Fruit fly (Drosophila melanogaster) whole organism, prepupa: ENCODE data around the gene a10.
A peak's percentile ranks its signal among the peaks of the same experiment; 100 is the strongest.

Experiments
- Blimp-1 ChIP-seq: fragments of 200-800 bp; sonication (Bioruptor generic); optimal IDR thresholded peaks from 3 replicates; lab custom pipeline; 2017; ENCODE audit warnings: missing biosample characterization, missing genetic modification characterization, mild to moderate bottlenecking, moderate library complexity, missing genetic modification reagents
- CG10631 ChIP-seq: fragments of 200-800 bp; sonication (Bioruptor generic); optimal IDR thresholded peaks from 2 replicates; lab custom pipeline; 2016; ENCODE audit warnings: missing biosample characterization, missing genetic modification characterization
- CG15336 ChIP-seq: fragments of 200-800 bp; sonication (Bioruptor generic); IDR thresholded peaks from 2 replicates; pipeline ENCODE4 v1.3.6; 2022; ENCODE audit warnings: missing biosample characterization, missing genetic modification characterization
- CG1621 ChIP-seq: fragments of 200-800 bp; sonication (Bioruptor generic); optimal IDR thresholded peaks from 3 replicates; lab custom pipeline; 2018; ENCODE audit warnings: missing biosample characterization, mild to moderate bottlenecking, missing genetic modification characterization
- CG16779 ChIP-seq: fragments of 200-800 bp; sonication (Bioruptor generic); optimal IDR thresholded peaks from 3 replicates; lab custom pipeline; 2017; ENCODE audit warnings: missing biosample characterization, mild to moderate bottlenecking, missing genetic modification characterization
- CG32006 ChIP-seq: fragments of 200-800 bp; sonication (Bioruptor generic); optimal IDR thresholded peaks from 3 replicates; lab custom pipeline; 2017; ENCODE audit warnings: missing biosample characterization, mild to moderate bottlenecking, missing genetic modification characterization
- CG3919 ChIP-seq: fragments of 200-800 bp; sonication (Bioruptor generic); optimal IDR thresholded peaks from 3 replicates; lab custom pipeline; 2016; ENCODE audit warnings: missing biosample characterization, missing genetic modification characterization
- CG4318 ChIP-seq: fragments of 200-800 bp; sonication (Bioruptor generic); optimal IDR thresholded peaks from 3 replicates; lab custom pipeline; 2017; ENCODE audit warnings: missing biosample characterization, mild to moderate bottlenecking, missing genetic modification characterization
- CG6163 ChIP-seq: fragments of 200-800 bp; sonication (Bioruptor generic); IDR thresholded peaks from 3 replicates; pipeline ENCODE4 v1.3.6; 2022; ENCODE audit warnings: missing biosample characterization, missing genetic modification characterization
- CG6276 ChIP-seq: fragments of 200-800 bp; sonication (Bioruptor generic); optimal IDR thresholded peaks from 2 replicates; lab custom pipeline; 2017; ENCODE audit warnings: missing biosample characterization, mild to moderate bottlenecking, missing genetic modification characterization
- CG6792 ChIP-seq: fragments of 200-800 bp; sonication (Bioruptor generic); optimal IDR thresholded peaks from 3 replicates; lab custom pipeline; 2016; ENCODE audit warnings: missing biosample characterization, missing genetic modification characterization
- CG6854 ChIP-seq: fragments of 200-800 bp; sonication (Bioruptor generic); optimal IDR thresholded peaks from 2 replicates; lab custom pipeline; 2017; ENCODE audit warnings: missing biosample characterization, mild to moderate bottlenecking, missing genetic modification characterization
- CG7368 ChIP-seq: fragments of 200-800 bp; sonication (Bioruptor generic); optimal IDR thresholded peaks from 3 replicates; lab custom pipeline; 2016; ENCODE audit warnings: missing biosample characterization, missing genetic modification characterization
- CG8119 ChIP-seq: fragments of 200-800 bp; sonication (Bioruptor generic); IDR thresholded peaks from 3 replicates; pipeline ENCODE4 v1.3.6; 2022; ENCODE audit warnings: missing biosample characterization, missing genetic modification characterization
- CG8632 ChIP-seq: fragments of 200-800 bp; sonication (Bioruptor generic); optimal IDR thresholded peaks from 3 replicates; lab custom pipeline; 2016; ENCODE audit warnings: missing biosample characterization, missing genetic modification characterization
- CG9139 ChIP-seq: fragments of 200-800 bp; sonication (Bioruptor generic); optimal IDR thresholded peaks from 3 replicates; lab custom pipeline; 2017; ENCODE audit warnings: missing biosample characterization, mild to moderate bottlenecking, missing genetic modification characterization
- Eip78C ChIP-seq: fragments of 200-800 bp; sonication (Bioruptor generic); peaks from one replicate; lab custom pipeline; 2016; ENCODE audit warnings: missing biosample characterization, missing genetic modification characterization
- Eip93F ChIP-seq: fragments of 200-800 bp; sonication (Bioruptor generic); optimal IDR thresholded peaks from 2 replicates; lab custom pipeline; 2016; ENCODE audit warnings: missing biosample characterization, mild to moderate bottlenecking, missing genetic modification characterization
- Ets21C ChIP-seq: fragments of 200-800 bp; sonication (Bioruptor generic); optimal IDR thresholded peaks from 3 replicates; lab custom pipeline; 2016; ENCODE audit warnings: missing biosample characterization, missing genetic modification characterization
- Ets96B ChIP-seq: fragments of 200-800 bp; optimal IDR thresholded peaks from 2 replicates; lab custom pipeline; 2019; ENCODE audit warnings: missing biosample characterization, mild to moderate bottlenecking, missing genetic modification characterization, moderate library complexity
- Gug ChIP-seq: fragments of 200-800 bp; sonication (Bioruptor generic); IDR thresholded peaks from 2 replicates; pipeline ENCODE4 v1.3.6; 2022; ENCODE audit warnings: missing biosample characterization, missing genetic modification characterization
- Hr39 ChIP-seq: fragments of 200-800 bp; sonication (Bioruptor generic); optimal IDR thresholded peaks from 2 replicates; lab custom pipeline; 2016; ENCODE audit warnings: missing biosample characterization, missing genetic modification characterization
- Lpt ChIP-seq: fragments of 200-800 bp; sonication (Bioruptor generic); optimal IDR thresholded peaks from 3 replicates; lab custom pipeline; 2016; ENCODE audit warnings: missing biosample characterization, missing genetic modification characterization
- OdsH ChIP-seq: fragments of 200-800 bp; sonication (Bioruptor generic); optimal IDR thresholded peaks from 3 replicates; lab custom pipeline; 2016; ENCODE audit warnings: missing biosample characterization, missing genetic modification characterization
- Smox ChIP-seq: fragments of 200-800 bp; sonication (Bioruptor generic); optimal IDR thresholded peaks from 3 replicates; lab custom pipeline; 2016; ENCODE audit warnings: missing biosample characterization, missing genetic modification characterization
- Sox14 ChIP-seq: fragments of 200-800 bp; sonication (Bioruptor generic); optimal IDR thresholded peaks from 3 replicates; lab custom pipeline; 2016; ENCODE audit warnings: missing biosample characterization, missing genetic modification characterization
- acj6 ChIP-seq: fragments of 200-800 bp; sonication (Bioruptor generic); optimal IDR thresholded peaks from 3 replicates; lab custom pipeline; 2016; ENCODE audit warnings: missing biosample characterization, missing genetic modification characterization
- dac ChIP-seq: fragments of 200-800 bp; sonication (Bioruptor generic); optimal IDR thresholded peaks from 2 replicates; lab custom pipeline; 2017; ENCODE audit warnings: missing biosample characterization, mild to moderate bottlenecking, missing genetic modification characterization
- dsx ChIP-seq: fragments of 200-800 bp; optimal IDR thresholded peaks from 3 replicates; lab custom pipeline; 2019; ENCODE audit warnings: missing biosample characterization, mild to moderate bottlenecking, missing genetic modification characterization, moderate library complexity; ENCODE audit not compliant: poor library complexity, severe bottlenecking
- eg ChIP-seq: fragments of 200-800 bp; sonication (Bioruptor generic); IDR thresholded peaks from 3 replicates; pipeline ENCODE4 v1.3.6; 2022; ENCODE audit warnings: missing biosample characterization, missing genetic modification characterization
- esn ChIP-seq: fragments of 200-800 bp; sonication (Bioruptor generic); optimal IDR thresholded peaks from 2 replicates; lab custom pipeline; 2016; ENCODE audit warnings: missing biosample characterization, mild to moderate bottlenecking, missing genetic modification characterization, moderate library complexity
- fd59A ChIP-seq: fragments of 200-800 bp; sonication (Bioruptor generic); optimal IDR thresholded peaks from 2 replicates; lab custom pipeline; 2017; ENCODE audit warnings: missing biosample characterization, mild to moderate bottlenecking, missing genetic modification characterization, missing genetic modification reagents
- fd85E ChIP-seq: fragments of 200-800 bp; sonication (Bioruptor generic); optimal IDR thresholded peaks from 3 replicates; lab custom pipeline; 2016; ENCODE audit warnings: missing biosample characterization, missing genetic modification characterization
- fkh ChIP-seq: fragments of 200-800 bp; sonication (Bioruptor generic); optimal IDR thresholded peaks from 3 replicates; lab custom pipeline; 2017; ENCODE audit warnings: missing biosample characterization, mild to moderate bottlenecking, missing genetic modification characterization, moderate library complexity
- ss ChIP-seq, 2 experiments: fragments of 200-800 bp; sonication (Bioruptor generic); optimal IDR thresholded peaks; 2 replicates in 1 of 2; 3 replicates in 1 of 2; lab custom pipeline; 2017 to 2018; ENCODE audit warnings: mild to moderate bottlenecking in 2 of 2, missing biosample characterization in 2 of 2, missing genetic modification characterization in 2 of 2, moderate library complexity in 1 of 2
- svp ChIP-seq: fragments of 200-800 bp; sonication (Bioruptor generic); peaks from one replicate; lab custom pipeline; 2016; ENCODE audit warnings: missing biosample characterization, missing genetic modification characterization
- vri ChIP-seq: fragments of 200-800 bp; sonication (Bioruptor generic); optimal IDR thresholded peaks from 3 replicates; lab custom pipeline; 2016; ENCODE audit warnings: missing biosample characterization, mild to moderate bottlenecking, missing genetic modification characterization

The a10 gene

dm6 chr3L:16985578-16985977, 38.0 kb downstream of the a10 start:
- TF ChIP-seq OdsH = no peak
- TF ChIP-seq ss (GFP tag; optimal IDR thresholded peaks at IDR 0.05; lab: Kevin White, UChicago) = no peak
- peak; percentile 40 for TF ChIP-seq fkh (GFP tag; lab: Kevin White, UChicago)
- no peak for TF ChIP-seq Smox (GFP tag; lab: Kevin White, UChicago)
- TF ChIP-seq CG3919 = no peak
- no peak for TF ChIP-seq Lpt (GFP tag; lab: Kevin White, UChicago)
- no peak for TF ChIP-seq CG32006
- TF ChIP-seq Blimp-1 = peak; percentile 96
- no peak for TF ChIP-seq CG4318

- no peak for TF ChIP-seq CG8119
- no peak for TF ChIP-seq Ets96B (tag; lab: Kevin White, UChicago)
- no peak for TF ChIP-seq dsx (GFP tag; lab: Kevin White, UChicago)
- peak; percentile 2 for TF ChIP-seq Eip93F (GFP tag; lab: Kevin White, UChicago)
- TF ChIP-seq vri (GFP tag; lab: Kevin White, UChicago) = no peak
- TF ChIP-seq CG7368 (GFP tag; lab: Kevin White, UChicago) = no peak
- no peak for TF ChIP-seq CG16779 (tag; lab: Kevin White, UChicago)
- TF ChIP-seq CG6792 (GFP tag; lab: Kevin White, UChicago) = peak; percentile 0
- no peak for TF ChIP-seq esn (GFP tag; lab: Kevin White, UChicago)
- TF ChIP-seq fd59A (GFP tag; lab: Kevin White, UChicago) = no peak
- TF ChIP-seq CG9139 = no peak
Measured at dm6 chr3L:16984813-16985387, 38.6 kb downstream of the a10 start.

dm6 chr3L:16984042-16984441, 39.5 kb downstream of the a10 start:
- TF ChIP-seq CG8119 (no peak), CG6792 (GFP tag; lab: Kevin White, UChicago) (no peak), Gug (GFP tag; lab: Robert Waterston, UW) (no peak), Hr39 (GFP tag; lab: Kevin White, UChicago) (no peak), CG32006 (no peak), Eip78C (GFP tag; lab: Kevin White, UChicago) (peak; percentile 43), dsx (GFP tag; lab: Kevin White, UChicago) (no peak), acj6 (GFP tag; lab: Kevin White, UChicago) (no peak), CG4318 (no peak), CG6276 (GFP tag; lab: Kevin White, UChicago) (no peak), vri (GFP tag; lab: Kevin White, UChicago) (peak; percentile 91), svp (GFP tag; lab: Kevin White, UChicago) (peak; percentile 84), CG10631 (no peak), Ets21C (GFP tag; lab: Kevin White, UChicago) (no peak), CG6854 (GFP tag; lab: Kevin White, UChicago) (no peak), Eip93F (GFP tag; lab: Kevin White, UChicago) (peak; percentile 37), CG1621 (tag; lab: Kevin White, UChicago) (no peak), Lpt (GFP tag; lab: Kevin White, UChicago) (no peak), fd85E (GFP tag; lab: Kevin White, UChicago) (no peak)

- TF ChIP-seq Sox14 (GFP tag; lab: Kevin White, UChicago) = peak; percentile 37
- peak; percentile 70 for TF ChIP-seq Eip93F (GFP tag; lab: Kevin White, UChicago)
- TF ChIP-seq vri (GFP tag; lab: Kevin White, UChicago) = peak; percentile 90
- no peak for TF ChIP-seq CG8632 (GFP tag; lab: Kevin White, UChicago)
- TF ChIP-seq CG16779 (tag; lab: Kevin White, UChicago) = no peak
- TF ChIP-seq Ets21C (GFP tag; lab: Kevin White, UChicago) = no peak
- 0 out of 3 replicates have a peak, but pooled peaks have one; percentile 14 for TF ChIP-seq CG6163 (GFP tag; lab: Robert Waterston, UW)
- no peak for TF ChIP-seq Hr39 (GFP tag; lab: Kevin White, UChicago)
- no peak for TF ChIP-seq eg (GFP tag; lab: Robert Waterston, UW)
- peak; percentile 43 for TF ChIP-seq Eip78C (GFP tag; lab: Kevin White, UChicago)
- peak; percentile 74 for TF ChIP-seq svp (GFP tag; lab: Kevin White, UChicago)
- TF ChIP-seq dac (GFP tag; lab: Kevin White, UChicago) = no peak
- peak; percentile 85 for TF ChIP-seq fkh (GFP tag; lab: Kevin White, UChicago)
- TF ChIP-seq CG15336 (GFP tag; lab: Robert Waterston, UW) = no peak
Measured at dm6 chr3L:16981114-16981648, 42.4 kb downstream of the a10 start.
